Fruit fly (Drosophila melanogaster) whole organism, wandering third instar larva: ENCODE results near the gene beat-IIa.

ENCODE experiments used
- Abd-B ChIP-seq: fragments of >200 bp; optimal IDR thresholded peaks from 2 replicates; lab custom pipeline; 2017; ENCODE audit warnings: missing biosample characterization, missing genetic modification characterization
- CrebA ChIP-seq: fragments of 200-800 bp; sonication (Bioruptor generic); optimal IDR thresholded peaks from 2 replicates; lab custom pipeline; 2016; ENCODE audit warnings: missing biosample characterization, mild to moderate bottlenecking, missing genetic modification characterization, borderline replicate concordance
- Dfd ChIP-seq: fragments of >200 bp; optimal IDR thresholded peaks from 2 replicates; lab custom pipeline; 2017; ENCODE audit warnings: missing biosample characterization, missing genetic modification characterization
- OdsH ChIP-seq: fragments of 200-800 bp; sonication (Bioruptor generic); optimal IDR thresholded peaks from 2 replicates; lab custom pipeline; 2016; ENCODE audit warnings: missing biosample characterization, mild to moderate bottlenecking, missing genetic modification characterization
- Sp1 ChIP-seq: fragments of 200-800 bp; sonication (Bioruptor generic); optimal IDR thresholded peaks from 3 replicates; lab custom pipeline; 2019; ENCODE audit warnings: missing biosample characterization, mild to moderate bottlenecking, missing genetic modification characterization, moderate library complexity
- Vsx2 ChIP-seq: fragments of 200-300, 225-300 bp; sonication (Bioruptor generic); optimal IDR thresholded peaks from 2 replicates; lab custom pipeline; 2018; ENCODE audit warnings: missing biosample characterization, missing genetic modification characterization; ENCODE audit not compliant: partially characterized antibody
- dmrt93B ChIP-seq: fragments of 200-800 bp; sonication (Bioruptor generic); optimal IDR thresholded peaks from 2 replicates; lab custom pipeline; 2018; ENCODE audit warnings: missing biosample characterization, mild to moderate bottlenecking, missing genetic modification characterization
- fru ChIP-seq: fragments of 200-800 bp; sonication (Bioruptor generic); optimal IDR thresholded peaks from 3 replicates; lab custom pipeline; 2016; ENCODE audit warnings: missing biosample characterization, mild to moderate bottlenecking, missing genetic modification characterization
- h ChIP-seq: fragments of 200-800 bp; sonication (Bioruptor generic); optimal IDR thresholded peaks from 3 replicates; lab custom pipeline; 2016; ENCODE audit warnings: missing biosample characterization, mild to moderate bottlenecking, missing genetic modification characterization
- pan ChIP-seq: fragments of >200 bp; optimal IDR thresholded peaks from 2 replicates; lab custom pipeline; 2017

DNA sequence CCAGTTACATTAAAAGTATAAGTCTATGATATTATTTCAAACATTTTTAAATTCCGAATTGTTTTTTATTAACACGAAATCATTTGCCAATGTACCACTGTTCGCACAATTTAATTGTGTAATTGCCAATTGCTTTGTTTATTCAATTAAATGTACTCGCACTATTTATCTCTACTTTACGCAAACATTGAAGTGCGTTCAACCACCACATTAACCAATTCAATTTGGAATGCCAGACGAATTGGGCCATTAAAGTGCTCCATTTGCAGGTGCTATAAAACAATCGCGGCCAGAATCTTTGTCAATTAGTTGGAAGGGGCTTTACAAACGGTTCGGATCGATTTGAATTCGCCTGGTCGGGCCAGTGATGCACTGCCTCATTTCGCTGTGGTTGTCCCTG is 44.9 kb upstream of the beat-IIa start, which contains the start of gene CG5863:
- no peak for TF ChIP-seq dmrt93B (GFP tag; lab: Kevin White, UChicago)
- no peak for TF ChIP-seq OdsH (GFP tag; lab: Kevin White, UChicago)
- TF ChIP-seq Sp1 = no peak
- TF ChIP-seq Abd-B (GFP tag; lab: Kevin White, UChicago) = no peak
- TF ChIP-seq CrebA = no peak
- TF ChIP-seq fru (GFP tag; lab: Kevin White, UChicago) = no peak
- no peak for TF ChIP-seq Dfd (GFP tag; lab: Kevin White, UChicago)
- no peak for TF ChIP-seq pan (lab: Kevin White, UChicago)
- TF ChIP-seq h (GFP tag; lab: Kevin White, UChicago) = no peak
- no peak for TF ChIP-seq Vsx2
